Fruit fly (Drosophila melanogaster) whole organism, larva: Measurements from ENCODE around the gene CG3226.

Experiments used
- noc ChIP-seq: fragments of 200-800 bp; sonication (Bioruptor generic); optimal IDR thresholded peaks from 3 replicates; lab custom pipeline; 2019; ENCODE audit warnings: missing biosample characterization, mild to moderate bottlenecking, missing genetic modification characterization, moderate library complexity

CG3226 gene

DNA sequence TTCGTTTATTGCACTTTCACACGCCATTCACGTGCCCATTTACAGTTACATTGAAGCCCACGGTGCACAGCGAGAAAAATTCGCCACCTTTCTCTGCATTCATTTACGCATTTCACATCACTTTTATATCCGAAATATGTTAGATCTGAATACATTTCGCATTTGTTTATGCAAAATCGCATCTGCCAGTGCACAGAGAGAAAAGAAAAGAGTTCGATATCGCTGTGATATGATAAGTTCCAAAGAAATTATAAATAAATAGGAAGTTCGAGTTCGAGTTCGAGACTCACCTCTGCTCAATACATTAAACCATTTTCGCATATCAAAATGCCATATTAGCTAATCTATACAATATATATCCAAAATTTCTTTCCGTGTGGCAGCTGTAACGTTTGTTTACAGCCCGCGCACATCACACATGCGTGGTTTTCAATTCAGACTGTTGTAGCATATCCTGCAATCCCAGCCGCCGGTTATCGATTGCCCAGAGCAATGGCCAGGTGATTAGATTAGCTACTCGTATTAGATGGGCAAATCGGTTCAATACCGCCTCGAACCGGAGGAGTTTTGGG lies 2.1 kb upstream of the CG3226 start:
- peak; percentile 80 for TF ChIP-seq noc (tag; lab: Kevin White, UChicago)

DNA sequence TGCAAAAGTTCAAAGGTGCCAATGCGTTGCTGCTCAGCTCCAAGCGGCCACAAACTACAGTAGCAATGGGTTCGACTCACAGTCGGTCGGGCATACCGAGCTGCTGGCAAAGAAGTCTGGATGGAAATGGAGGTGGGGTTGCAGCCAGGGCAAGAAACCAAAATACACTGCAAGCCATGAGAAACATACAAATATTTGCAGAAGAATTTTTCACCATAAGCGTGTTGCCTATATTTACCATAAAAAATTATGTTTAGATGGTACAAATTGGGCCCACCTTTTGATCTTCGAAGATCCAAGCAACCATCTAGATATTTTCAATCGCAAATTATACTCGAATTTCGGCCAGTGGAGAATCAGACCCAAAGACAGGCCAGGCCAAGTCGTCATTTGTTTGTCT lies 7.2 kb downstream of the CG3226 start:
- no peak for TF ChIP-seq noc (tag; lab: Kevin White, UChicago)

DNA sequence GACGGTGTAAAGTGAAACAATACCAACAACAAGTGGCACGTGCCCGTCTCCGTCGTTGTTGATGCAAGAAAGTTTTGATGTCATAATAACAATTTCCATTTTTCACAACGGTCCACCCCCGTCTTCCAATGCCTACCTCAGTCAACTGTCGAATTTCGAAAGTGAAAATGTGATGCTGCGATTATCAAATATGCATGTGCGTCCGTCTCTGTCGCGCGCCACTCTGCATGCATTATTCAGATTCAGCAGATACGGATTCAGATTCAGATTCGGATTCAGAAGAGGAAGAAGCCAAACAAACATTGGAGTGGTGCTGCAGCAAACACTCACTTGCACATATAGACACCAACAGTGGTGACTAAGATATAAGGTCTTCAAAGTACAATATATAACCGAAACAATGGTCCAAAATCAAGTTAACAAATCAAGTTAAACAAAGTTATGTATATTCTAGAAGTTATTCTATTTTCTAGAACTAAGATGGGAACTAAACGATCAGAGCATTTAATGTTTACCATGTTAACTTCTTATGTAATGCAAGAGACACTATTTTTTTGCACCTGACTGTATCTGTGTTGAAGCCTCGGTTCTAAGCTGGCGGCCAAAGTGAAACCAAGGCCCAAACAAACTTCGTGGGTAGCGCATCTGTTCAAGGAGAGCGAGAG lies 11.3 kb downstream of the CG3226 start:
- no peak for TF ChIP-seq noc (tag; lab: Kevin White, UChicago)

DNA sequence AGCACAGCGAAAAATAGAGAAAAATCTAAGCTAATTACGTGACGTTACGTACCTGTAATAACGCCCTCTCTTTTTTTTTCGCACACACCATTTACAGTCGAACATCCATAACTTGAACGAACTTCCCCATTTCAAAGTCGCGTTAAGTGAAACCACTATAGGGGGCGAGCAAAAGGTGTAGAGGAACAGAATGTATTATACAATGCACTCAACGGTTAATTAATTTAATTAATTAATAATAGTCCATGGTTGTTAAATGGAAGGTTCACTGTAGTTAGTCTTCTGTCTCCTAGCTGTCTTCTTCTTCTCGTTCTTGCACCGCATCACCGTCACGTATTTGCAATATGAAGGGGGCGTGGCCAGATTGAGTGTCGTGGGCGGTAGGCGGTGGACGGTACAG lies 12.4 kb downstream of the CG3226 start:
- TF ChIP-seq noc (tag; lab: Kevin White, UChicago), result no peak

DNA sequence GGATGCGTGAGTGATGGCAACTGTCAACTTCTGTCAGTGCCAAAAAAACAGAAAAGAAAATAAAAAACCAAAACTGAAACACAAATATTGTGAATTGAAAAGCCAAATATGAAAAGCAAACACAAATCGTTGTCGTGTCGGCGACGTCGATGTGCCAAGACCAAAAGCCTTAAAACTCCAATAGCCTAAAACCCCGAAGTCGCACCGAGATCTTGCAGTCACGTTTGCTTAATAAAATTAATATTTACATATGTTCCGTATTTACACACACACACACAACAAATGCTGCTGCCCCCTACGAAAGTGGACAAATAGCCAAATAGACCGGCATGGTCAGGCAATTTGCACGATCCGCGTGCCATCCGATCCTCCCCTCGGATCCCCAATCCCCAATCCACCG lies 15.9 kb downstream of the CG3226 start:
- no peak for TF ChIP-seq noc (tag; lab: Kevin White, UChicago)

DNA sequence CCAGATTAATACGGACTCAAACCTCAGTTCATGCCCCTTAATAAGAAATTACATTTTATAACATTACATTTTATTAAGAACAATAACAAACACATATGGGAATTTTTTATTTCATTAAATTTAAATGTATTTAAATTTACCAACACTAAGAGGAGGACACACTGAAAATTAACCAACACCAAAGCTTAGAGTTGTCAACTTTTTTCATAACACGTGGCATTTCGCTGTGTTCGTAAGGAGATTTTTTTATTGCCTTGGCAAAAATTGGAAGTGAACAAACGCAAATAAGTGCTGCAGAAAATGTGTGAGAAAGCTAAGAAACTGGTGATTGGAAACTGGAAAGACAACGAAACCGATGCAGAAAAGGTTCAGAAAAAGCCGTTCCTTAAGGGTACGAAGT lies 20.4 kb downstream of the CG3226 start, which contains the start of gene CG14443:
CG14443 (plus strand) TSS at position 301 of the 400 bp plus-strand sequence.
- TF ChIP-seq noc (tag; lab: Kevin White, UChicago), result no peak

DNA sequence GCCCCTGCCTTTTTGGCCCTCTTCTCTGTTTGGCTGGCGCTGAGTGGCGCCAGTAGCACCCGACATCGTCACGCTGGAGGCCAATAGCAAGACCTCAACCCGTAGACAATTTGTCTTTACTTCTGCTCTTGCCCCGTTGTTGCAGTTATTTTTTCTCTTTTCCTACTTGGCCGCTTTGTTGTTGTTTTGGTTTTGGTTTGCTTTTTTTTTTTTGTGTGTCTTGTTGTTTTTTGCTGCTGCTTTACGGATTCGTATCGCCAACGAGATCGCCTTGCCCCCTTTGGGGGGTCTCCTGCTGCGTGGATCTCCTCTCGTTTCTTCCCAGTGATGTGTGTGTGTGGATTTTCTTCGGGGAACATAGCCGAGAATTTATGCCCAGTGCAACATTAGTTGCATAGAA lies 22.2 kb downstream of the CG3226 start:
- TF ChIP-seq noc (tag; lab: Kevin White, UChicago), result no peak

DNA sequence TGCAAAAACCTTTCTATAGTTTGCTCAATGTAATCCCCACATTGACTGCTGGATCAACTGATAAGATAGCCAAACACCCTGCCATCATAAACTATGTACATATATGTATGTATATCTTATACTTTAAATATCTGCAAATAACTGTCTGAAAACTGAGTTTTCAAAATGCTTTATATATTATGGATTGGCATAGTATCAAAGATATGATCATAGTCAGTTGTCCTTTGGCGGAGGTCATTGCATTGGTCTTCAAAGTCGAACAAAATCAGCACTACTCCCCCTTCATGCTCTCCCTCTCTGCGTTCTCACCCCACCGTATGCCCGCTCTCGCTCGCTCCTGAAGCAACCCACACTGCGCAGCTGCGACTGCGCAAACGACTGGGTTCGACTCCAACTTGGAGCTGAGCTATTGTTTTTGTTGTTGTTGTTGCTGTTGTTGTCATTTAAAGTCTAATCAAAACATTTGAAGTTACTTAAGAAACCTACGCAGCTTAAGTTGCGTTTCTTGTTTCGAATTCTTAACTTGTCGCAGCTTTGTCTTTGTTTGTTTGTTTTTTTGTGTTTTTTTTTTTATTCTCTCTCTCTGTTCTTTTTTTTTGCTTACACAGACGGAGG lies 29.0 kb downstream of the CG3226 start:
- TF ChIP-seq noc (tag; lab: Kevin White, UChicago), result no peak

DNA sequence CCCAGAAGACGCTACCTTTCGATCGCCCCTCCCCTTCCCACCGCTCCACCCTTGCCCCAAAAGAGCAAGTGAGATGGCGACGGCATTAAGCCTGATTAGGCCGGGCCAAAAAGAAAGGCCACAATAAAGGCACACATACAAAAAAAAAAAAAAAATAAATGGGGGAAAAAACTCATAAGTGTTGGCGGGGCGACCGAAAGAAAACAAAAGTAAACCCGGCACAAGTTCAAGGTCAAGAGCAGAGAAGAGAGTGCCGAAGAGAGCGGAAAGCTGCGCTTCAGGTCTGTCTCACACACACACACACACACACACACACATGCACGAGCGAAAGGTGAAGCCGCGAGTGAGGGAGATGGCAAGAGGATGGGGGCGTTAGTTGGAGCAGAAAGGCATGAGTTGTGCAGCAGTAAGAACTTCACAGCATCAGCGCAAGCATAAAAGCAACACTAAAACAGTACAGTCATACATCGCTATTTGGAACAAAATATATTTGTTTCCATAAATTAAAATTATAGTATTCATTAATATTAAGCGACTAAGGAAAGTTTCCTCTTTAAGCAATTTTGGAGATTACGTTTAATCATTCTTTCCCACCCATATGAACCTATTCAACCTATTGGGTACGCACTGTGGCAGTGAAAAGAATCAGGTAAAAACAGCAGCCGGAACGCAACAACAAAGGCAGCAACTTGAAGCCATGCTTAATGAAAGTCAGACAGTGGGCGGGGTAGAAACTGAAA lies 29.9 kb downstream of the CG3226 start:
- TF ChIP-seq noc (tag; lab: Kevin White, UChicago), result no peak

DNA sequence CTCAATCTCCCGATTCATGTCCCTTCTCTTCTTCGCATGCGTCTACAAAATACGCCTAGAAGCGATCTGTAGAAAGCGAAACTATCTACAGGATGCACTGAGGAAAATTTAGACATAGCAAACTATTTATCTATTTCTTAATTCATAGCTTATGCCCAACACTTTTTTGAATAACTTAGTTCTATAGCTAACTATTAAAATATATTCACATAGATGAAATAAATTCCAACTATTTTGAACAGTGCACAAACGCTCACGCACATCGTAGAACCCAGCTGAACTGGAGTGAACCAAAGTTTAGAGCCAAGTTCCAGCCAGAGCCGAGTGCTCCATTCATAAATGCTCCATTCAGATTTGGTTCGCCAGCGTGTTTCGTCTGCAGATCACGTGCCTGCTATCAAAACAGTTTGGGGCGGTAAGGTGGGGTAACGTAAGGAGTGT lies 32.5 kb downstream of the CG3226 start:
- peak; percentile 36 for TF ChIP-seq noc (tag; lab: Kevin White, UChicago)

DNA sequence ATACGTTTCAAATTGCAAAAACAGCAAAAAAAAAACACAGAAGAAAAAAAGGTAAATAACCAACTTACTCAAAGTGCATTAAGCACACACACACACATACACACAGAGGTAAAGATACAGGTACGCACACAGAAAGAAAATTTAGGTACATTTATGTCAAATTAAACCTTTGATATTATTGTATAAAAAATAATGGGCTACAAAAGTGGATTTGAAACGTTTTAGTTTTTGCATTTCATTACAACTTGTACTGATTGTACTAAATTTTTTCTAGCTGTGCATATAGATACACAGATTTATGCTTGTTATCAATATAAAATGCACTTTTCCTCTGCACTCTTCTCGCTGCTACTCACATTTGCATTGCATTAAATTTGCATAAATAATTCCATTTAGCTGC lies 36.7 kb downstream of the CG3226 start:
- TF ChIP-seq noc (tag; lab: Kevin White, UChicago), result no peak

DNA sequence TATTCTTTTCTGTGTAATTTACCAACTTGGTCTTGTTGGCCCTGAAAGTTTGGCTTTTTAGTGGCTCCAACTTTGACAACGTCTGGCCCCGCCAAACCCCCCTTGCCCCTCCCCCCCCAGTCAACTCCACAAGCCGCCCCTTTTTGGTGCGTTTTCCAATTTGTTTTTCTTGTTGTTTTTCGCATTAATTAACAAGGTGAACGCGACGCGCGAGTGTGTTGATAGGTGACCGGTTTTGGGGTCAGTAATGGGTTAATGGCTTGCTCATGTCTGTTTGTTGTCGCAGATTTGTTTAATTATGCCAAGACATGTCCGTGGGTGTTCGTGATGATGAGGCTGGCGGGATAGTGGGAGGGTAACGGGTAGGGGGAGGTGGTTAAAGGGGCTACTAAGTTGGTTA lies 37.3 kb downstream of the CG3226 start:
- no peak for TF ChIP-seq noc (tag; lab: Kevin White, UChicago)

DNA sequence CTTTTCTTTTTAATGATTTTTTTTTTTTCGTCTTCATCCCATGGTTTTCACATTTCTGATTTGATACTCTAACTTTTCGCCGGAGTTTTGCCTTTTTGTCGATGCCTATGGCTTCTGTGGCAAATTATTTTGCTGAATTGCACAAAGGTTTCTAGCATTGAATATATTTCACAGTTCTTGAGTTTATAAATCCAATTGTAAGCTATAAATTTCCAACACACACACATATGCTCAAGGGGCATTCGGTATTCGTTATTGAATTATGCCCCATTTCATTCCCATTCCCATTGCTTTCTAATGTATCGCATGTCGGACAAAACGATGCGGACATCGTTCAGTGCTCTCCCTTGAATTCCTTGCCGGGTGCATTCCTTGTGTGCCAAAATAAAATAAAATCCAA lies 38.6 kb downstream of the CG3226 start:
- TF ChIP-seq noc (tag; lab: Kevin White, UChicago), result no peak

DNA sequence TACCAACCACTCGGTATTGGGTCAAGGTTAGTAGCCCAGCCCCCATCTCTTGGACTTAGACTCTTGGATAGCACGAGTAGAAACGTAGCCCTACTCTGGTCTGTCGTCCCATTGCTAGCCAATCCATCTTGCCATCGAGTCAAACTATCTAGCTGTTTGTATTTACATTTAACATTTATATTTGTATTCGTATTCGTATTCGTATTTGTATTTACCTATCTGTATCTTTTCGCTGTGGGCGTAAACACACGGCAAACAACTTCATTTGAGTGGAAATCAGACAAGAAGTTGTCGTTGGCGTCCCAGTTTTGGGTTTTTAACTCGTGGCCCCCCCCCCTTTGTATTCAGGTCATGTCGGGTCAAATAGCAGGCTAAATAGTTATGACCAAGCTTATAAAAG lies 39.8 kb downstream of the CG3226 start:
- no peak for TF ChIP-seq noc (tag; lab: Kevin White, UChicago)

DNA sequence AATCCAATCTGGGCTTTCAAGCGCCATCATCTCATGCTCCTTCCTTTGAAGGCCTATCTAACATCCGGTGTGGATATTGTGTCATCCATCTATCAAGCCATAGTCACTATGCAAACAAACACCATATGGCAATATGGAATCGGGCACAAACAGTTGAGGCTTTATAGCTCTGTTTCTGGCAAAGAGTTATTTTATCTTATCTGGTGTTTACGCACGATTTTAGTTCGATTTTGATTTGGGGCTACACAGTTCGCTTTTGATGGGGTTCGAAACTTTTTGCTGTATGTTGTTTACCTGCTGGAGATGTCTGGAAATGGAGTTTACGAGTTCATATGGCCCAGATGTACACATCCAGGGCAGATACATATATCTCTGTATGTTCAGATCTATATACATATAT lies 40.5 kb downstream of the CG3226 start:
- TF ChIP-seq noc (tag; lab: Kevin White, UChicago), result no peak

DNA sequence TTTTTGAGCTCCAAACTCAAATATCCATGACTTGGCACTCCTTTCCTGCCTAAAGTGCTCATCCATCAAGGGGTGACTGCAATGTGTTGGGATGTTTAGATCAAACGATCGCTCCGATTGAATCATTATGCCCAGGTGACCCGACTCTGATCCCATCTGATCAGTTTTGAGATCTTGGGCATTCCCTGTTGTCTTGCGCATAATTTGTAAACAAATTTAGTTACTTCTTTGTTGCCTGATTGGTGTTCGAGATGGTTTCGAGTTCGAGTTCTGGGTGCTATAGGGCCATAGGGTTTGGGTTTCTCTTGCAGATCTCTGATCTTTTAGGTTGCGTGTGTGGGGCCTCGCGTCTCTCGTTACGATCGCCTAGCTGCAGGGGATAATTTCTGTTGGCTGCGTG lies 41.5 kb downstream of the CG3226 start:
- TF ChIP-seq noc (tag; lab: Kevin White, UChicago), result no peak
